Fruit fly (Drosophila melanogaster) whole organism, embryonic: ENCODE measurements around the gene CG3764.

Experiments used
- CG10543 ChIP-seq: fragments of 200-800 bp; sonication (Bioruptor generic); optimal IDR thresholded peaks from 3 replicates; lab custom pipeline; 2017; ENCODE audit warnings: missing biosample characterization, mild to moderate bottlenecking, missing genetic modification characterization, moderate library complexity
- CG10979 ChIP-seq: fragments of 200-800 bp; sonication (Bioruptor generic); optimal IDR thresholded peaks from 2 replicates; lab custom pipeline; 2018; ENCODE audit warnings: missing biosample characterization, mild to moderate bottlenecking, missing genetic modification characterization, moderate library complexity
- CG11093 ChIP-seq: fragments of 200-800 bp; sonication (Bioruptor generic); IDR thresholded peaks from 3 replicates; pipeline ENCODE4 v1.3.6; 2022; ENCODE audit warnings: missing biosample characterization, missing genetic modification characterization
- CG12155 ChIP-seq: fragments of 200-800 bp; sonication (Bioruptor generic); optimal IDR thresholded peaks from 3 replicates; lab custom pipeline; 2016; ENCODE audit warnings: missing biosample characterization, missing genetic modification characterization
- CG12236 ChIP-seq: fragments of 200-800 bp; sonication (Bioruptor generic); optimal IDR thresholded peaks from 2 replicates; lab custom pipeline; 2016; ENCODE audit warnings: missing biosample characterization, missing genetic modification characterization
- CG12744 ChIP-seq: fragments of 200-800 bp; sonication (Bioruptor generic); optimal IDR thresholded peaks from 2 replicates; lab custom pipeline; 2016; ENCODE audit warnings: missing biosample characterization, missing genetic modification characterization
- CG12769 ChIP-seq: fragments of 200-800 bp; sonication (Bioruptor generic); optimal IDR thresholded peaks from 2 replicates; lab custom pipeline; 2019; ENCODE audit warnings: missing biosample characterization, mild to moderate bottlenecking, missing genetic modification characterization, moderate library complexity
- CG1603 ChIP-seq: fragments of 200-800 bp; sonication (Bioruptor generic); optimal IDR thresholded peaks from 2 replicates; lab custom pipeline; 2019; ENCODE audit warnings: missing biosample characterization, mild to moderate bottlenecking, missing genetic modification characterization, moderate library complexity
- CG16815 ChIP-seq: fragments of 200-800 bp; sonication (Bioruptor generic); optimal IDR thresholded peaks from 3 replicates; lab custom pipeline; 2017; ENCODE audit warnings: missing biosample characterization, mild to moderate bottlenecking, missing genetic modification characterization
- CG17186 ChIP-seq: fragments of 200-800 bp; sonication (Bioruptor generic); optimal IDR thresholded peaks from 3 replicates; lab custom pipeline; 2017; ENCODE audit warnings: missing biosample characterization, missing genetic modification reagents, missing genetic modification characterization
- CG18599 ChIP-seq: fragments of 200-800 bp; sonication (Bioruptor generic); optimal IDR thresholded peaks from 3 replicates; lab custom pipeline; 2017; ENCODE audit warnings: missing biosample characterization, missing genetic modification characterization, mild to moderate bottlenecking, moderate library complexity, missing genetic modification reagents
- CG2116 ChIP-seq: fragments of 200-800 bp; sonication (Bioruptor generic); optimal IDR thresholded peaks from 3 replicates; lab custom pipeline; 2018; ENCODE audit warnings: missing biosample characterization, mild to moderate bottlenecking, missing genetic modification characterization
- CG32532 ChIP-seq: fragments of 200-800 bp; sonication (Bioruptor generic); IDR thresholded peaks from 2 replicates; pipeline ENCODE4 v1.3.6; 2022; ENCODE audit warnings: missing biosample characterization, missing genetic modification characterization
- CG32772 ChIP-seq: fragments of 200-800 bp; sonication (Bioruptor generic); IDR thresholded peaks from 2 replicates; pipeline ENCODE4 v1.3.6; 2022; ENCODE audit warnings: missing biosample characterization, missing genetic modification characterization
- CG43689 ChIP-seq: fragments of 200-800 bp; sonication (Bioruptor generic); IDR thresholded peaks from 2 replicates; pipeline ENCODE4 v1.3.6; 2022; ENCODE audit warnings: missing biosample characterization, missing genetic modification characterization
- CG4404 ChIP-seq: fragments of 200-800 bp; sonication (Bioruptor generic); IDR thresholded peaks from 2 replicates; pipeline ENCODE4 v1.3.6; 2022; ENCODE audit warnings: missing biosample characterization, missing genetic modification characterization
- CG4730 ChIP-seq: fragments of 200-800 bp; sonication (Bioruptor generic); IDR thresholded peaks from 2 replicates; pipeline ENCODE4 v1.3.6; 2022; ENCODE audit warnings: missing biosample characterization, missing genetic modification characterization
- CG5953 ChIP-seq: fragments of 200-800 bp; sonication (Bioruptor generic); IDR thresholded peaks from 2 replicates; pipeline ENCODE4 v1.3.6; 2022; ENCODE audit warnings: missing biosample characterization, missing genetic modification characterization
- CG6683 ChIP-seq: fragments of 200-800 bp; sonication (Bioruptor generic); optimal IDR thresholded peaks from 2 replicates; lab custom pipeline; 2017; ENCODE audit warnings: missing biosample characterization, mild to moderate bottlenecking, missing genetic modification characterization, missing genetic modification reagents
- CG8944 ChIP-seq: fragments of 200-800 bp; sonication (Bioruptor generic); optimal IDR thresholded peaks from 3 replicates; lab custom pipeline; 2016; ENCODE audit warnings: missing biosample characterization, missing genetic modification characterization
- CG9932 ChIP-seq: fragments of 200-800 bp; sonication (Bioruptor generic); IDR thresholded peaks from 2 replicates; pipeline ENCODE4 v1.3.6; 2022; ENCODE audit warnings: missing biosample characterization, missing genetic modification characterization
- CkIIα-i1 ChIP-seq: fragments of 200-800 bp; sonication (Bioruptor generic); IDR thresholded peaks from 2 replicates; pipeline ENCODE4 v1.3.6; 2022; ENCODE audit warnings: missing biosample characterization, missing genetic modification characterization
- CoRest ChIP-seq: fragments of 200-800 bp; sonication (Bioruptor generic); optimal IDR thresholded peaks from 3 replicates; lab custom pipeline; 2018; ENCODE audit warnings: missing biosample characterization, mild to moderate bottlenecking, missing genetic modification characterization, moderate library complexity
- CrebB ChIP-seq: fragments of 200-800 bp; sonication (Bioruptor generic); optimal IDR thresholded peaks from 3 replicates; lab custom pipeline; 2018; ENCODE audit warnings: missing biosample characterization, mild to moderate bottlenecking, missing genetic modification characterization
- Deaf1 ChIP-seq: fragments of 200-800 bp; optimal IDR thresholded peaks from 3 replicates; lab custom pipeline; 2019; ENCODE audit warnings: missing biosample characterization, mild to moderate bottlenecking, missing genetic modification characterization, moderate library complexity
- Fer2 ChIP-seq: fragments of 200-800 bp; sonication (Bioruptor generic); optimal IDR thresholded peaks from 2 replicates; lab custom pipeline; 2018; ENCODE audit warnings: missing biosample characterization, mild to moderate bottlenecking, missing genetic modification characterization, moderate library complexity
- HLH54F ChIP-seq: fragments of 200-800 bp; sonication (Bioruptor generic); optimal IDR thresholded peaks from 3 replicates; lab custom pipeline; 2016; ENCODE audit warnings: missing biosample characterization, missing genetic modification characterization
- Mad ChIP-seq: fragments of 200-800 bp; sonication (Bioruptor generic); optimal IDR thresholded peaks from 2 replicates; lab custom pipeline; 2016; ENCODE audit warnings: missing biosample characterization, missing genetic modification characterization
- Max ChIP-seq: fragments of 200-800 bp; sonication (Bioruptor generic); optimal IDR thresholded peaks from 2 replicates; lab custom pipeline; 2016; ENCODE audit warnings: missing biosample characterization, mild to moderate bottlenecking, missing genetic modification characterization
- PHDP ChIP-seq: fragments of 200-800 bp; sonication (Bioruptor generic); optimal IDR thresholded peaks from 3 replicates; lab custom pipeline; 2018; ENCODE audit warnings: missing biosample characterization, mild to moderate bottlenecking, missing genetic modification characterization, moderate library complexity
- TFAM ChIP-seq: fragments of 200-800 bp; sonication (Bioruptor generic); optimal IDR thresholded peaks from 2 replicates; lab custom pipeline; 2017; ENCODE audit warnings: missing biosample characterization, missing genetic modification characterization, inconsistent platforms
- Taf1 ChIP-seq: fragments of 200-800 bp; sonication (Bioruptor generic); IDR thresholded peaks from 2 replicates; pipeline ENCODE4 v1.3.6; 2022; ENCODE audit warnings: missing biosample characterization, missing genetic modification characterization
- abd-A ChIP-seq: fragments of 200-800 bp; sonication (Bioruptor generic); optimal IDR thresholded peaks from 3 replicates; lab custom pipeline; 2019; ENCODE audit warnings: missing biosample characterization, mild to moderate bottlenecking, missing genetic modification characterization, moderate library complexity
- ac ChIP-seq: fragments of 200-800 bp; sonication (Bioruptor generic); optimal IDR thresholded peaks from 3 replicates; lab custom pipeline; 2017; ENCODE audit warnings: missing biosample characterization, mild to moderate bottlenecking, missing genetic modification characterization
- al ChIP-seq: fragments of 200-800 bp; sonication (Bioruptor generic); IDR thresholded peaks from 2 replicates; pipeline ENCODE4 v1.3.6; 2022; ENCODE audit warnings: missing biosample characterization, missing genetic modification characterization
- btn ChIP-seq: fragments of 200-800 bp; sonication (Bioruptor generic); optimal IDR thresholded peaks from 2 replicates; lab custom pipeline; 2016; ENCODE audit warnings: missing biosample characterization, missing genetic modification characterization
- cg ChIP-seq: fragments of 200-800 bp; sonication (Bioruptor generic); optimal IDR thresholded peaks from 3 replicates; lab custom pipeline; 2019; ENCODE audit warnings: missing biosample characterization, mild to moderate bottlenecking, missing genetic modification characterization, moderate library complexity
- crc ChIP-seq: fragments of 200-800 bp; sonication (Bioruptor generic); optimal IDR thresholded peaks from 2 replicates; lab custom pipeline; 2016; ENCODE audit warnings: missing biosample characterization, missing genetic modification characterization
- dmrt11E ChIP-seq: fragments of 200-800 bp; sonication (Bioruptor generic); optimal IDR thresholded peaks from 3 replicates; lab custom pipeline; 2018; ENCODE audit warnings: missing biosample characterization, mild to moderate bottlenecking, missing genetic modification characterization, moderate library complexity
- dysf ChIP-seq: fragments of 200-800 bp; sonication (Bioruptor generic); IDR thresholded peaks from 3 replicates; pipeline ENCODE4 v1.3.6; 2022; ENCODE audit warnings: missing biosample characterization, missing genetic modification characterization
- en ChIP-seq: fragments of 200-800 bp; sonication (Bioruptor generic); optimal IDR thresholded peaks from 2 replicates; lab custom pipeline; 2016; ENCODE audit warnings: missing biosample characterization, missing genetic modification characterization
- eve ChIP-seq, 2 experiments: fragments of >200 bp; optimal IDR thresholded peaks; 2 replicates each; lab custom pipeline; 2017; ENCODE audit warnings: missing biosample characterization in 2 of 2, missing genetic modification characterization in 2 of 2
- gt ChIP-seq: fragments of 200-800 bp; sonication (Bioruptor generic); IDR thresholded peaks from 2 replicates; pipeline ENCODE4 v1.3.6; 2022; ENCODE audit warnings: missing biosample characterization, missing genetic modification characterization
- hkb ChIP-seq, 2 experiments: fragments of 200-800 bp in 1 of 2; fragments of >200 bp in 1 of 2; sonication (Bioruptor generic) in 1 of 2; IDR thresholded peaks in 1 of 2; optimal IDR thresholded peaks in 1 of 2; 2 replicates each; pipeline versions ENCODE4 v1.3.6 to Lab custom; 2017 to 2022; ENCODE audit warnings: missing biosample characterization in 1 of 2, missing genetic modification characterization in 1 of 2
- kni ChIP-seq: fragments of 200-800 bp; sonication (Bioruptor generic); optimal IDR thresholded peaks from 3 replicates; lab custom pipeline; 2017; ENCODE audit warnings: mild to moderate bottlenecking, missing biosample characterization, missing genetic modification reagents, missing genetic modification characterization
- pan ChIP-seq, 4 experiments: fragments of >200 bp in 3 of 4; fragments of 200-800 bp in 1 of 4; sonication (Bioruptor generic) in 1 of 4; optimal IDR thresholded peaks in 3 of 4; IDR thresholded peaks in 1 of 4; 2 replicates each; pipeline versions ENCODE4 v1.3.6 to Lab custom; 2017 to 2022; ENCODE audit warnings: missing biosample characterization in 2 of 4, missing genetic modification characterization in 2 of 4, mixed read lengths in 1 of 4
- slou ChIP-seq: fragments of 200-800 bp; sonication (Bioruptor generic); optimal IDR thresholded peaks from 3 replicates; lab custom pipeline; 2016; ENCODE audit warnings: missing biosample characterization, missing genetic modification characterization
- ssp ChIP-seq: fragments of 200-800 bp; sonication (Bioruptor generic); IDR thresholded peaks from 2 replicates; pipeline ENCODE4 v1.3.6; 2022; ENCODE audit warnings: missing biosample characterization, missing genetic modification characterization
- tll ChIP-seq, 2 experiments: fragments of 200-800 bp in 1 of 2; fragments of >200 bp in 1 of 2; sonication (Bioruptor generic) in 1 of 2; optimal IDR thresholded peaks; 2 replicates each; lab custom pipeline; 2017 to 2019; ENCODE audit warnings: missing biosample characterization in 2 of 2, missing genetic modification characterization in 2 of 2, mild to moderate bottlenecking in 1 of 2, moderate library complexity in 1 of 2

CG3764 gene

dm6 chr3L:17004765-17005414, 7.5 kb downstream of the CG3764 start (continued):
- TF ChIP-seq CG18599, result no peak
- TF ChIP-seq en (GFP tag; lab: Kevin White, UChicago), result peak; percentile 30
- peak; percentile 47; the same call in 1 of the 2 replicates for TF ChIP-seq Taf1 (GFP tag; lab: Robert Waterston, UW)
- TF ChIP-seq CG4404, result peak; percentile 23; the same call in 1 of the 2 replicates
- TF ChIP-seq eve (GFP tag; optimal IDR thresholded peaks at IDR 0.05; lab: Kevin White, UChicago), result no peak
- TF ChIP-seq ac (GFP tag; lab: Kevin White, UChicago), result no peak
- no peak for TF ChIP-seq Fer2 (tag; lab: Kevin White, UChicago)
- TF ChIP-seq CG10543 (GFP tag; lab: Kevin White, UChicago), result no peak
- TF ChIP-seq gt, result no peak
- TF ChIP-seq cg, result no peak
- TF ChIP-seq TFAM (GFP tag; lab: Kevin White, UChicago), result no peak
- no peak for TF ChIP-seq CoRest (tag; lab: Kevin White, UChicago)
- TF ChIP-seq tll (GFP tag; optimal IDR thresholded peaks at IDR 0.05; lab: Kevin White, UChicago), result peak in 1 of 2 experiments; percentile 3
- TF ChIP-seq abd-A (tag; lab: Kevin White, UChicago), result no peak
- no peak for TF ChIP-seq CG5953
- no peak for TF ChIP-seq CG12769 (tag; lab: Kevin White, UChicago)
- no peak for TF ChIP-seq CG12155
- TF ChIP-seq btn, result no peak
- no peak for TF ChIP-seq CG1603 (tag; lab: Kevin White, UChicago)
- peak; percentile 54 for TF ChIP-seq CG32532
- TF ChIP-seq CG12236, result no peak
- no peak for TF ChIP-seq CrebB (tag; lab: Kevin White, UChicago)
- 0 out of 2 replicates have a peak, but pooled peaks have one; percentile 3 for TF ChIP-seq CG4730
- TF ChIP-seq Mad, result no peak
- no peak for TF ChIP-seq CG8944
- TF ChIP-seq CkIIα-i1 (GFP tag; lab: Robert Waterston, UW), result no peak
- peak; percentile 57 for TF ChIP-seq al (GFP tag; lab: Robert Waterston, UW)
- peak; percentile 64 for TF ChIP-seq CG9932
- TF ChIP-seq CG6683, result no peak
- TF ChIP-seq CG12744, result no peak
- no peak for TF ChIP-seq CG43689 (GFP tag; lab: Robert Waterston, UW)
- TF ChIP-seq dmrt11E (tag; lab: Kevin White, UChicago), result no peak
- no peak for TF ChIP-seq slou (GFP tag; lab: Kevin White, UChicago)
- TF ChIP-seq dysf (GFP tag; lab: Robert Waterston, UW), result peak; percentile 22; the same call in 2 of the 3 replicates
- no peak for TF ChIP-seq Max
- no peak for TF ChIP-seq CG11093 (GFP tag; lab: Robert Waterston, UW)
- TF ChIP-seq hkb (optimal IDR thresholded peaks at IDR 0.05; lab: Kevin White, UChicago), result no peak
- no peak for TF ChIP-seq hkb (GFP tag; IDR thresholded peaks at IDR 0.05; lab: Robert Waterston, UW)
- TF ChIP-seq CG2116 (GFP tag; lab: Kevin White, UChicago), result no peak
- peak; percentile 56; the same call in 1 of the 2 replicates for TF ChIP-seq CG32772 (GFP tag; lab: Robert Waterston, UW)
- TF ChIP-seq ssp, result no peak
- no peak for TF ChIP-seq crc
- no peak for TF ChIP-seq pan (optimal IDR thresholded peaks at IDR 0.05; lab: Kevin White, UChicago)
- TF ChIP-seq pan (GFP tag; optimal IDR thresholded peaks at IDR 0.05 in 1 of 2, IDR thresholded peaks at IDR 0.05 in 1 of 2), result peak in 1 of 2 experiments; percentile 17
- TF ChIP-seq Deaf1 (tag; lab: Kevin White, UChicago), result no peak
- no peak for TF ChIP-seq HLH54F (GFP tag; lab: Kevin White, UChicago)
- TF ChIP-seq CG16815 (GFP tag; lab: Kevin White, UChicago), result no peak
- no peak for TF ChIP-seq PHDP
- TF ChIP-seq CG17186, result no peak
- TF ChIP-seq kni (GFP tag; lab: Kevin White, UChicago), result peak; percentile 3
- no peak for TF ChIP-seq CG10979
